Worm (Caenorhabditis elegans) whole organism, early embryonic: Measurements from ENCODE around the gene pud-1.1.
"Not testable (repeated sequence)": the region's sequence is repeated elsewhere in the genome, so short reads cannot be mapped to it uniquely, and the experiment has no call there.

Source experiments
- B0310.2 ChIP-seq: sonication (generic microtip); optimal IDR thresholded peaks from 2 replicates; lab custom pipeline; 2016; ENCODE audit warnings: mild to moderate bottlenecking, missing genetic modification characterization, missing compliant biosample characterization
- F13C5.2 ChIP-seq: sonication (generic microtip); optimal IDR thresholded peaks from 2 replicates; lab custom pipeline; 2017; ENCODE audit warnings: mild to moderate bottlenecking, missing genetic modification characterization, inconsistent platforms, missing compliant biosample characterization
- aly-1 ChIP-seq: sonication (generic microtip); optimal IDR thresholded peaks from 2 replicates; lab custom pipeline; 2016; ENCODE audit warnings: missing genetic modification characterization, missing compliant biosample characterization
- ama-1 ChIP-seq: fragments of 150-350 bp; optimal IDR thresholded peaks from 2 replicates; lab custom pipeline; 2014
- ceh-36 ChIP-seq: sonication (generic microtip); optimal IDR thresholded peaks from 2 replicates; lab custom pipeline; 2016; ENCODE audit warnings: missing genetic modification characterization, inconsistent platforms, missing compliant biosample characterization
- flt-1 ChIP-seq: fragments of 200-800 bp; sonication (Bioruptor generic); IDR thresholded peaks from 2 replicates; pipeline ENCODE4 v1.3.6; 2022; ENCODE audit warnings: missing genetic modification characterization, missing compliant biosample characterization
- hmbx-1 ChIP-seq: sonication (generic microtip); optimal IDR thresholded peaks from 2 replicates; lab custom pipeline; 2016; ENCODE audit warnings: mild to moderate bottlenecking, missing genetic modification characterization, missing compliant biosample characterization
- hmg-4 ChIP-seq: fragments of 200-800 bp; sonication (Bioruptor generic); optimal IDR thresholded peaks from 2 replicates; lab custom pipeline; 2018; ENCODE audit warnings: mild to moderate bottlenecking, missing genetic modification characterization, missing compliant biosample characterization
- hnd-1 ChIP-seq: sonication (generic microtip); optimal IDR thresholded peaks from 2 replicates; lab custom pipeline; 2016; ENCODE audit warnings: missing genetic modification characterization, missing compliant biosample characterization
- pes-1 ChIP-seq: fragments of 200-800 bp; sonication (Bioruptor generic); IDR thresholded peaks from 2 replicates; pipeline ENCODE4 v1.3.6; 2022; ENCODE audit warnings: missing genetic modification reagents, missing genetic modification characterization, missing compliant biosample characterization
- scrt-1 ChIP-seq: fragments of 200-800 bp; sonication (Bioruptor generic); IDR thresholded peaks from 2 replicates; pipeline ENCODE4 v1.3.6; 2022; ENCODE audit warnings: missing genetic modification characterization, missing compliant biosample characterization
- sea-1 ChIP-seq: fragments of 200-800 bp; sonication (Bioruptor generic); conservative IDR thresholded peaks from 2 replicates; pipeline ENCODE4 v1.3.6; 2022; ENCODE audit warnings: missing genetic modification characterization, missing compliant biosample characterization
- tbx-11 ChIP-seq: fragments of 200-800 bp; sonication (Bioruptor generic); IDR thresholded peaks from 2 replicates; pipeline ENCODE4 v1.3.6; 2022; ENCODE audit warnings: missing genetic modification characterization, missing compliant biosample characterization
- tra-4 ChIP-seq: sonication (generic microtip); optimal IDR thresholded peaks from 2 replicates; lab custom pipeline; 2017; ENCODE audit warnings: missing genetic modification characterization, missing compliant biosample characterization

DNA sequence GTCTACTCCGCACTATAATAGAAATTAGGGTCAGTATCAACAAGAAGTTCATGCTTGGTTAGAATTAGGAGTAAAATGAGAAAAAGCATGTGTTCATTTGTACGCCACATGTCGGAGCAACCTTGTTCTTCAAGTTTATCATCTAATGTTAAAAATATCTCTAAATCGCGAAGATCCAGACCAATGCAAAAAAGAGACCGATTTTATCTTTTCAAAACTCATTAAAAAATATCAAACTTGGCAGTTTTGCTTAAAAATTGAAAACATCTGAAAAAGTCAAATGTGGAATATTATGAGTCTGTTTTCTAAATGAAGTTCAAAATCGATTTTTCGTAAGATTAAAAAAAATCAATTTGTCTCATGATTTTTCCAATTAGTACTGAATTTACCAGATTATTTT, 9.2 kb upstream of the pud-1.1 start, which contains the start of gene Y19D10B.6:
- not testable (repeated sequence) for TF ChIP-seq ceh-36 (tag; lab: Kevin White, UChicago); scrt-1 (GFP tag; lab: Robert Waterston, UW); ama-1; flt-1 (GFP tag; lab: Robert Waterston, UW); hnd-1 (tag; lab: Kevin White, UChicago); aly-1 (tag; lab: Kevin White, UChicago); tra-4 (tag; lab: Kevin White, UChicago); hmbx-1 (tag; lab: Kevin White, UChicago); hmg-4 (GFP tag; lab: Kevin White, UChicago); F13C5.2; sea-1 (GFP tag; lab: Robert Waterston, UW); B0310.2 (tag; lab: Kevin White, UChicago); tbx-11 (GFP tag; lab: Robert Waterston, UW); pes-1 (GFP tag; lab: Robert Waterston, UW)
